Worm (Caenorhabditis elegans): ENCODE measurements around the gene C34F11.5.

Gene C34F11.5

ce11 chrII:5199497-5199896 lies 3.9 kb downstream of the C34F11.5 start, which contains the start of gene msp-50:
Gene msp-50, plus strand, starts transcription at chrII:5199797.
- no peak for TF ChIP-seq dao-5 (tag; optimal IDR thresholded peaks at IDR 0.05)
- no peak for TF ChIP-seq W03F9.2 (tag; optimal IDR thresholded peaks at IDR 0.05)
- TF ChIP-seq him-1 (tag; optimal IDR thresholded peaks at IDR 0.05) = no peak

- TF ChIP-seq dao-5 (tag; optimal IDR thresholded peaks at IDR 0.05) = no peak
- TF ChIP-seq him-1 (tag; optimal IDR thresholded peaks at IDR 0.05) = no peak
- TF ChIP-seq W03F9.2 (tag; optimal IDR thresholded peaks at IDR 0.05) = no peak
These were observed 5.5 kb downstream of the C34F11.5 start for ce11 chrII:5200987-5201582.

- TF ChIP-seq dao-5 (tag; optimal IDR thresholded peaks at IDR 0.05) (no peak), him-1 (tag; optimal IDR thresholded peaks at IDR 0.05) (no peak), W03F9.2 (tag; optimal IDR thresholded peaks at IDR 0.05) (no peak)
These were observed 6.4 kb downstream of the C34F11.5 start for ce11 chrII:5201922-5202562.

ce11 chrII:5202930-5203329 lies 7.3 kb downstream of the C34F11.5 start, which contains the start of gene ampd-1:
Gene ampd-1, plus strand, starts transcription at chrII:5203322.
- TF ChIP-seq him-1 (tag; optimal IDR thresholded peaks at IDR 0.05) (no peak), W03F9.2 (tag; optimal IDR thresholded peaks at IDR 0.05) (no peak), dao-5 (tag; optimal IDR thresholded peaks at IDR 0.05) (no peak)

- TF ChIP-seq him-1 (tag; optimal IDR thresholded peaks at IDR 0.05) (no peak), W03F9.2 (tag; optimal IDR thresholded peaks at IDR 0.05) (no peak), dao-5 (tag; optimal IDR thresholded peaks at IDR 0.05) (no peak)
These were observed 9.7 kb downstream of the C34F11.5 start for ce11 chrII:5205286-5205685.

ce11 chrII:5209122-5209521 lies 13.5 kb downstream of the C34F11.5 start:
- TF ChIP-seq him-1 (tag; optimal IDR thresholded peaks at IDR 0.05) (no peak), W03F9.2 (tag; optimal IDR thresholded peaks at IDR 0.05) (no peak), dao-5 (tag; optimal IDR thresholded peaks at IDR 0.05) (no peak)

- TF ChIP-seq W03F9.2 (tag; optimal IDR thresholded peaks at IDR 0.05) = no peak
- no peak for TF ChIP-seq him-1 (tag; optimal IDR thresholded peaks at IDR 0.05)
- no peak for TF ChIP-seq dao-5 (tag; optimal IDR thresholded peaks at IDR 0.05)
These were observed 15.2 kb downstream of the C34F11.5 start, which contains the start of gene C34F11.8 for ce11 chrII:5210830-5211229. Gene C34F11.8, minus strand, starts transcription at chrII:5210964.

ce11 chrII:5211970-5212369 lies 16.4 kb downstream of the C34F11.5 start, which contains the start of gene C34F11.2:
Gene C34F11.2, plus strand, starts transcription at chrII:5212270.
- TF ChIP-seq him-1 (tag; optimal IDR thresholded peaks at IDR 0.05) (no peak), dao-5 (tag; optimal IDR thresholded peaks at IDR 0.05) (no peak), W03F9.2 (tag; optimal IDR thresholded peaks at IDR 0.05) (no peak)

ce11 chrII:5212675-5213074 lies 17.1 kb downstream of the C34F11.5 start, which contains the start of gene C34F11.1:
Gene C34F11.1, plus strand, starts transcription at chrII:5212975.
- TF ChIP-seq W03F9.2 (tag; optimal IDR thresholded peaks at IDR 0.05) (no peak), dao-5 (tag; optimal IDR thresholded peaks at IDR 0.05) (no peak), him-1 (tag; optimal IDR thresholded peaks at IDR 0.05) (no peak)

- TF ChIP-seq W03F9.2 (tag; optimal IDR thresholded peaks at IDR 0.05) (no peak), him-1 (tag; optimal IDR thresholded peaks at IDR 0.05) (no peak), dao-5 (tag; optimal IDR thresholded peaks at IDR 0.05) (no peak)
These were observed 22.7 kb downstream of the C34F11.5 start for ce11 chrII:5218349-5218748.

- TF ChIP-seq him-1 (tag; optimal IDR thresholded peaks at IDR 0.05) (no peak), W03F9.2 (tag; optimal IDR thresholded peaks at IDR 0.05) (no peak), dao-5 (tag; optimal IDR thresholded peaks at IDR 0.05) (no peak)
These were observed 25.0 kb downstream of the C34F11.5 start for ce11 chrII:5220648-5221047.

ce11 chrII:5222830-5223229 lies 27.2 kb downstream of the C34F11.5 start:
- no peak for TF ChIP-seq him-1 (tag; optimal IDR thresholded peaks at IDR 0.05)
- TF ChIP-seq W03F9.2 (tag; optimal IDR thresholded peaks at IDR 0.05) = no peak
- no peak for TF ChIP-seq dao-5 (tag; optimal IDR thresholded peaks at IDR 0.05)

- no peak for TF ChIP-seq him-1 (tag; optimal IDR thresholded peaks at IDR 0.05)
- no peak for TF ChIP-seq W03F9.2 (tag; optimal IDR thresholded peaks at IDR 0.05)
- TF ChIP-seq dao-5 (tag; optimal IDR thresholded peaks at IDR 0.05) = no peak
These were observed 29.7 kb downstream of the C34F11.5 start, which contains the start of gene dsh-1 for ce11 chrII:5225284-5225683. Gene dsh-1, minus strand, starts transcription at chrII:5225384.

- no peak for TF ChIP-seq W03F9.2 (tag; optimal IDR thresholded peaks at IDR 0.05)
- no peak for TF ChIP-seq dao-5 (tag; optimal IDR thresholded peaks at IDR 0.05)
- TF ChIP-seq him-1 (tag; optimal IDR thresholded peaks at IDR 0.05) = no peak
These were observed 30.7 kb downstream of the C34F11.5 start for ce11 chrII:5226309-5226708.
